Fruit fly (Drosophila melanogaster) whole organism, embryonic: Measurements from ENCODE around the gene Vps2.

Experiments
- jumu ChIP-seq: fragments of 200-800 bp; sonication (Bioruptor generic); optimal IDR thresholded peaks from 3 replicates; lab custom pipeline; 2016; ENCODE audit warnings: missing biosample characterization, missing genetic modification characterization

Vps2 gene

DNA sequence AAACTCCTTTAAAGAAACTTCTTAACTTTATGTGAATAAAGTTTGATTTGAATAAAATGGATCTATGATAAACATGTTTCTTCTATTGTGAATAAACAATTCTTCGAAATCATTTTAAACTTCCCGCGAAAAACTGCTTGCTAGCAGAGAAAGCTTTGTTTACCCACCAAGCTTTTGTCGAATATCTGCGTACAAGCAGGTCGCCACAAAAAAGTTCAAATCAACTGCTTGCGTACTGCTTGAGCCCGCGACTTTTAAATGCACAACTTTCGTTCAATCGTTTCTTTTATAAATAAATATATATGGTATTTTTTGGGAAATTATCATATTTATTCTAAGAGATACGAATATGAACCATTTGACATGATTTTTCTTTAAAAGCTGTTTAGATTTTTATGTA, 50.8 kb downstream of the Vps2 start (continued):
- TF ChIP-seq jumu (GFP tag; lab: Kevin White, UChicago): no peak
- TF ChIP-seq, all 482 proteins: peak for 26
